Fruit fly (Drosophila melanogaster) whole organism, prepupa: Measurements from ENCODE around the gene CG42240.

Experiments used
- Blimp-1 ChIP-seq: fragments of 200-800 bp; sonication (Bioruptor generic); optimal IDR thresholded peaks from 3 replicates; lab custom pipeline; 2017; ENCODE audit warnings: missing biosample characterization, missing genetic modification characterization, mild to moderate bottlenecking, moderate library complexity, missing genetic modification reagents
- CG10631 ChIP-seq: fragments of 200-800 bp; sonication (Bioruptor generic); optimal IDR thresholded peaks from 2 replicates; lab custom pipeline; 2016; ENCODE audit warnings: missing biosample characterization, missing genetic modification characterization
- CG10669 ChIP-seq: fragments of 200-800 bp; sonication (Bioruptor generic); optimal IDR thresholded peaks from 3 replicates; lab custom pipeline; 2018; ENCODE audit warnings: missing biosample characterization, mild to moderate bottlenecking, missing genetic modification characterization, moderate library complexity
- CG11294 ChIP-seq: fragments of 200-800 bp; sonication (Bioruptor generic); IDR thresholded peaks from 2 replicates; pipeline ENCODE4 v1.3.6; 2022; ENCODE audit warnings: missing biosample characterization, missing genetic modification characterization
- CG11902 ChIP-seq: fragments of 200-800 bp; sonication (Bioruptor generic); optimal IDR thresholded peaks from 3 replicates; lab custom pipeline; 2016; ENCODE audit warnings: missing biosample characterization, missing genetic modification characterization
- CG15336 ChIP-seq: fragments of 200-800 bp; sonication (Bioruptor generic); IDR thresholded peaks from 2 replicates; pipeline ENCODE4 v1.3.6; 2022; ENCODE audit warnings: missing biosample characterization, missing genetic modification characterization
- CG16779 ChIP-seq: fragments of 200-800 bp; sonication (Bioruptor generic); optimal IDR thresholded peaks from 3 replicates; lab custom pipeline; 2017; ENCODE audit warnings: missing biosample characterization, mild to moderate bottlenecking, missing genetic modification characterization
- CG3032 ChIP-seq: fragments of 200-800 bp; optimal IDR thresholded peaks from 2 replicates; lab custom pipeline; 2019; ENCODE audit warnings: missing biosample characterization, mild to moderate bottlenecking, missing genetic modification characterization, moderate library complexity
- CG31627 ChIP-seq: fragments of 200-800 bp; sonication (Bioruptor generic); optimal IDR thresholded peaks from 3 replicates; lab custom pipeline; 2016; ENCODE audit warnings: missing biosample characterization, missing genetic modification characterization
- CG32006 ChIP-seq: fragments of 200-800 bp; sonication (Bioruptor generic); optimal IDR thresholded peaks from 3 replicates; lab custom pipeline; 2017; ENCODE audit warnings: missing biosample characterization, mild to moderate bottlenecking, missing genetic modification characterization
- CG34406 ChIP-seq: fragments of 200-800 bp; sonication (Bioruptor generic); optimal IDR thresholded peaks from 3 replicates; lab custom pipeline; 2016; ENCODE audit warnings: missing biosample characterization, missing genetic modification characterization
- CG3919 ChIP-seq: fragments of 200-800 bp; sonication (Bioruptor generic); optimal IDR thresholded peaks from 3 replicates; lab custom pipeline; 2016; ENCODE audit warnings: missing biosample characterization, missing genetic modification characterization
- CG4318 ChIP-seq: fragments of 200-800 bp; sonication (Bioruptor generic); optimal IDR thresholded peaks from 3 replicates; lab custom pipeline; 2017; ENCODE audit warnings: missing biosample characterization, mild to moderate bottlenecking, missing genetic modification characterization
- CG6163 ChIP-seq: fragments of 200-800 bp; sonication (Bioruptor generic); IDR thresholded peaks from 3 replicates; pipeline ENCODE4 v1.3.6; 2022; ENCODE audit warnings: missing biosample characterization, missing genetic modification characterization
- CG6276 ChIP-seq: fragments of 200-800 bp; sonication (Bioruptor generic); optimal IDR thresholded peaks from 2 replicates; lab custom pipeline; 2017; ENCODE audit warnings: missing biosample characterization, mild to moderate bottlenecking, missing genetic modification characterization
- CG6808 ChIP-seq: fragments of 200-800 bp; sonication (Bioruptor generic); optimal IDR thresholded peaks from 3 replicates; lab custom pipeline; 2017; ENCODE audit warnings: missing biosample characterization, missing genetic modification characterization, mild to moderate bottlenecking, moderate library complexity, missing genetic modification reagents
- CG6854 ChIP-seq: fragments of 200-800 bp; sonication (Bioruptor generic); optimal IDR thresholded peaks from 2 replicates; lab custom pipeline; 2017; ENCODE audit warnings: missing biosample characterization, mild to moderate bottlenecking, missing genetic modification characterization
- CG8119 ChIP-seq: fragments of 200-800 bp; sonication (Bioruptor generic); IDR thresholded peaks from 3 replicates; pipeline ENCODE4 v1.3.6; 2022; ENCODE audit warnings: missing biosample characterization, missing genetic modification characterization
- CG8319 ChIP-seq: fragments of 200-800 bp; sonication (Bioruptor generic); optimal IDR thresholded peaks from 3 replicates; lab custom pipeline; 2016; ENCODE audit warnings: missing biosample characterization, missing genetic modification characterization
- CG8632 ChIP-seq: fragments of 200-800 bp; sonication (Bioruptor generic); optimal IDR thresholded peaks from 3 replicates; lab custom pipeline; 2016; ENCODE audit warnings: missing biosample characterization, missing genetic modification characterization
- CG9139 ChIP-seq: fragments of 200-800 bp; sonication (Bioruptor generic); optimal IDR thresholded peaks from 3 replicates; lab custom pipeline; 2017; ENCODE audit warnings: missing biosample characterization, mild to moderate bottlenecking, missing genetic modification characterization
- Eip78C ChIP-seq: fragments of 200-800 bp; sonication (Bioruptor generic); peaks from one replicate; lab custom pipeline; 2016; ENCODE audit warnings: missing biosample characterization, missing genetic modification characterization
- Eip93F ChIP-seq: fragments of 200-800 bp; sonication (Bioruptor generic); optimal IDR thresholded peaks from 2 replicates; lab custom pipeline; 2016; ENCODE audit warnings: missing biosample characterization, mild to moderate bottlenecking, missing genetic modification characterization
- Ets21C ChIP-seq: fragments of 200-800 bp; sonication (Bioruptor generic); optimal IDR thresholded peaks from 3 replicates; lab custom pipeline; 2016; ENCODE audit warnings: missing biosample characterization, missing genetic modification characterization
- Ets96B ChIP-seq: fragments of 200-800 bp; optimal IDR thresholded peaks from 2 replicates; lab custom pipeline; 2019; ENCODE audit warnings: missing biosample characterization, mild to moderate bottlenecking, missing genetic modification characterization, moderate library complexity
- Gug ChIP-seq: fragments of 200-800 bp; sonication (Bioruptor generic); IDR thresholded peaks from 2 replicates; pipeline ENCODE4 v1.3.6; 2022; ENCODE audit warnings: missing biosample characterization, missing genetic modification characterization
- Hr39 ChIP-seq: fragments of 200-800 bp; sonication (Bioruptor generic); optimal IDR thresholded peaks from 2 replicates; lab custom pipeline; 2016; ENCODE audit warnings: missing biosample characterization, missing genetic modification characterization
- Hr4 ChIP-seq: fragments of 200-800 bp; sonication (Bioruptor generic); optimal IDR thresholded peaks from 3 replicates; lab custom pipeline; 2016; ENCODE audit warnings: missing biosample characterization, missing genetic modification characterization
- Lpt ChIP-seq: fragments of 200-800 bp; sonication (Bioruptor generic); optimal IDR thresholded peaks from 3 replicates; lab custom pipeline; 2016; ENCODE audit warnings: missing biosample characterization, missing genetic modification characterization
- Met ChIP-seq: fragments of 200-800 bp; sonication (Bioruptor generic); optimal IDR thresholded peaks from 3 replicates; lab custom pipeline; 2016; ENCODE audit warnings: missing biosample characterization, missing genetic modification characterization
- Smox ChIP-seq: fragments of 200-800 bp; sonication (Bioruptor generic); optimal IDR thresholded peaks from 3 replicates; lab custom pipeline; 2016; ENCODE audit warnings: missing biosample characterization, missing genetic modification characterization
- Sox102F ChIP-seq: fragments of 200-800 bp; sonication (Bioruptor generic); optimal IDR thresholded peaks from 2 replicates; lab custom pipeline; 2016; ENCODE audit warnings: missing biosample characterization, mild to moderate bottlenecking, missing genetic modification characterization
- Sox14 ChIP-seq: fragments of 200-800 bp; sonication (Bioruptor generic); optimal IDR thresholded peaks from 3 replicates; lab custom pipeline; 2016; ENCODE audit warnings: missing biosample characterization, missing genetic modification characterization
- achi ChIP-seq: fragments of 200-800 bp; sonication (Bioruptor generic); optimal IDR thresholded peaks from 3 replicates; lab custom pipeline; 2016; ENCODE audit warnings: missing biosample characterization, missing genetic modification characterization
- acj6 ChIP-seq: fragments of 200-800 bp; sonication (Bioruptor generic); optimal IDR thresholded peaks from 3 replicates; lab custom pipeline; 2016; ENCODE audit warnings: missing biosample characterization, missing genetic modification characterization
- cyc ChIP-seq: fragments of 200-800 bp; sonication (Bioruptor generic); optimal IDR thresholded peaks from 3 replicates; lab custom pipeline; 2016; ENCODE audit warnings: missing biosample characterization, missing genetic modification characterization
- dsx ChIP-seq: fragments of 200-800 bp; optimal IDR thresholded peaks from 3 replicates; lab custom pipeline; 2019; ENCODE audit warnings: missing biosample characterization, mild to moderate bottlenecking, missing genetic modification characterization, moderate library complexity; ENCODE audit not compliant: poor library complexity, severe bottlenecking
- eg ChIP-seq: fragments of 200-800 bp; sonication (Bioruptor generic); IDR thresholded peaks from 3 replicates; pipeline ENCODE4 v1.3.6; 2022; ENCODE audit warnings: missing biosample characterization, missing genetic modification characterization
- esn ChIP-seq: fragments of 200-800 bp; sonication (Bioruptor generic); optimal IDR thresholded peaks from 2 replicates; lab custom pipeline; 2016; ENCODE audit warnings: missing biosample characterization, mild to moderate bottlenecking, missing genetic modification characterization, moderate library complexity
- fd59A ChIP-seq: fragments of 200-800 bp; sonication (Bioruptor generic); optimal IDR thresholded peaks from 2 replicates; lab custom pipeline; 2017; ENCODE audit warnings: missing biosample characterization, mild to moderate bottlenecking, missing genetic modification characterization, missing genetic modification reagents
- fd85E ChIP-seq: fragments of 200-800 bp; sonication (Bioruptor generic); optimal IDR thresholded peaks from 3 replicates; lab custom pipeline; 2016; ENCODE audit warnings: missing biosample characterization, missing genetic modification characterization
- lz ChIP-seq: fragments of 200-800 bp; sonication (Bioruptor generic); optimal IDR thresholded peaks from 3 replicates; lab custom pipeline; 2016; ENCODE audit warnings: missing biosample characterization, missing genetic modification characterization
- net ChIP-seq: fragments of 200-800 bp; sonication (Bioruptor generic); optimal IDR thresholded peaks from 3 replicates; lab custom pipeline; 2016; ENCODE audit warnings: missing biosample characterization, missing genetic modification characterization
- salr ChIP-seq, 2 experiments: fragments of 200-800 bp; sonication (Bioruptor generic); optimal IDR thresholded peaks; 3 replicates each; lab custom pipeline; 2016 to 2018; ENCODE audit warnings: missing biosample characterization in 2 of 2, missing genetic modification characterization in 2 of 2, mild to moderate bottlenecking in 1 of 2
- spab ChIP-seq: fragments of 200-800 bp; sonication (Bioruptor generic); optimal IDR thresholded peaks from 2 replicates; lab custom pipeline; 2017; ENCODE audit warnings: missing biosample characterization, mild to moderate bottlenecking, missing genetic modification characterization, missing genetic modification reagents
- svp ChIP-seq: fragments of 200-800 bp; sonication (Bioruptor generic); peaks from one replicate; lab custom pipeline; 2016; ENCODE audit warnings: missing biosample characterization, missing genetic modification characterization
- vri ChIP-seq: fragments of 200-800 bp; sonication (Bioruptor generic); optimal IDR thresholded peaks from 3 replicates; lab custom pipeline; 2016; ENCODE audit warnings: missing biosample characterization, mild to moderate bottlenecking, missing genetic modification characterization

The CG42240 gene

DNA sequence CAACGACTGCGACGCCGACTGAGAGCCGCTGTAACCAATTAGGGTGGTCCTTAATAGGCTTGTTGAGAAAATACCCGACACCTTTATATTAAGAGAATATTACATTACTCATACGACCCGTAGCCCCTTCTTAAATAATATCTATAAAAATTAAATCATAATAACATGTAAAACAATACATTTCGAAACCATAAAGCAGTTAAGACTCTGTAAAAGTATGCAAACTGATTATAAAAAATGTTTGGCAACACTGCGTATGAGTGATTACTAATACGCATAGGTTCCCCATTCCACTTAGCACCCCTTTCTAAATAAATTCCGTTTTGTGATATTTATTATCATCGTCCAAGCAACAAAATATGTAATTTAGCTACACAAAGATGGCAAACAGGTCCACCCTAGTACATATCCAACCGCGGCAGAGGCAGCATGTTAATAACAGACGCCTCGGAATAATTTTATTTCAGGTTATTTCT lies 10.0 kb downstream of the CG42240 start (continued):
- TF ChIP-seq CG8319, result peak; percentile 68
- peak; percentile 96 for TF ChIP-seq Eip78C
- TF ChIP-seq fd59A (GFP tag; lab: Kevin White, UChicago), result peak; percentile 82
- TF ChIP-seq Ets21C (GFP tag; lab: Kevin White, UChicago), result peak; percentile 64
- TF ChIP-seq spab (GFP tag; lab: Kevin White, UChicago), result peak; percentile 83
- TF ChIP-seq CG16779 (tag; lab: Kevin White, UChicago), result peak; percentile 87
- peak; percentile 92 for TF ChIP-seq svp (GFP tag; lab: Kevin White, UChicago)
- peak; percentile 73 for TF ChIP-seq Hr4 (GFP tag; lab: Kevin White, UChicago)
- TF ChIP-seq Eip93F (GFP tag; lab: Kevin White, UChicago), result peak; percentile 61
- TF ChIP-seq CG31627 (GFP tag; lab: Kevin White, UChicago), result peak; percentile 75
- peak; percentile 93 for TF ChIP-seq CG6808 (GFP tag; lab: Kevin White, UChicago)
- peak; percentile 83 for TF ChIP-seq CG10631 (GFP tag; lab: Kevin White, UChicago)
- TF ChIP-seq CG3032 (tag; lab: Kevin White, UChicago), result peak; percentile 84
- TF ChIP-seq dsx (GFP tag; lab: Kevin White, UChicago), result peak; percentile 79
- TF ChIP-seq CG6276, result peak; percentile 93
- TF ChIP-seq CG6854 (GFP tag; lab: Kevin White, UChicago), result peak; percentile 82

DNA sequence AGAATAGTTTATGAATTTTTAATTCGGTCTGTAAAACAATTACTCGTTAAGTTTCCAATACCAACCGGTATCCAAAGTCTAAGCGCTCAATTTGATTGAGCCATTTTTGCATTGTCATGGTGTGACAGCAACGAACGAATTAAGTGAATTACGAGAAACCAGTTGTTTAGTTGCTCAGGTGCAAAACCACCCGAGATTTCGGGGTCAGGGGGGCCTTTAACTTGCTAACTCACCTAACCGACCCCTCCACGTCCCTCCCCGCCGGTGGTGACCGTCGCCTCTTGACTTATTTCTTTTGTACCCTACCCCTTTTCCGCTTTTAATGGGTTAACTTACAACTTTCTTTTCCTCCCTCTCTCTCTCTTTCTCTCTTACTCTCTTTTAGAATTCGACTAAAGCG lies 11.0 kb downstream of the CG42240 start:
- TF ChIP-seq CG34406 (GFP tag; lab: Kevin White, UChicago), result no peak
- TF ChIP-seq Blimp-1 (GFP tag; lab: Kevin White, UChicago), result peak; percentile 21
- no peak for TF ChIP-seq Sox14 (GFP tag; lab: Kevin White, UChicago)
- TF ChIP-seq eg (GFP tag; lab: Robert Waterston, UW), result no peak
- no peak for TF ChIP-seq Met (GFP tag; lab: Kevin White, UChicago)
- TF ChIP-seq net (GFP tag; lab: Kevin White, UChicago), result no peak
- no peak for TF ChIP-seq salr (GFP tag; optimal IDR thresholded peaks at IDR 0.05; lab: Kevin White, UChicago)

DNA sequence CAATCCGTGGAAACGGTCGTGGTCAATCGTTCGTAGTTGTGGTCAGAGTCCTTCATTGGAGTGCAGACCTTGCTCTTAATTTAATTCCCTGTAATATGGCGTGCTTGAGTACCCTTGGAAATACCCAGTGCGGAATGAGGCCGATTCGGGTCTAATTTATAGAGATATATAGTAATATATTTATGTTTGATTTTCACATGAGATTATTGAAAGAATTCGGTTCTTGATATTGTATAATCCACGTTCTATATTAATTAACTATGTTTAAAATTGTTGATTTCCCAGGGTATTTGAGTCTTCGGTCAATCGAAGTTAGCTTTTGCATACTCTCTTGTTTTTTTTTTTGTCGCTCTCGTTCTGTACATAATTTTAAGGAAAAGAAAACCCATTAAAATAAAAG lies 12.7 kb downstream of the CG42240 start:
- TF ChIP-seq CG32006, result peak; percentile 40
- peak; percentile 53 for TF ChIP-seq Met (GFP tag; lab: Kevin White, UChicago)
- no peak for TF ChIP-seq Eip93F (GFP tag; lab: Kevin White, UChicago)
- peak; percentile 16 for TF ChIP-seq cyc (GFP tag; lab: Kevin White, UChicago)
- peak; percentile 1 for TF ChIP-seq CG3032 (tag; lab: Kevin White, UChicago)
- TF ChIP-seq spab (GFP tag; lab: Kevin White, UChicago), result peak; percentile 8
- no peak for TF ChIP-seq fd85E (GFP tag; lab: Kevin White, UChicago)
- TF ChIP-seq CG9139, result no peak
- no peak for TF ChIP-seq Gug (GFP tag; lab: Robert Waterston, UW)
- peak; percentile 20; the same call in 1 of the 2 replicates for TF ChIP-seq CG15336 (GFP tag; lab: Robert Waterston, UW)
- TF ChIP-seq Ets96B (tag; lab: Kevin White, UChicago), result peak; percentile 20
- TF ChIP-seq CG4318 (GFP tag; lab: Kevin White, UChicago), result no peak
- peak; percentile 50 for TF ChIP-seq acj6 (GFP tag; lab: Kevin White, UChicago)
- TF ChIP-seq CG3919, result peak; percentile 26
- peak; percentile 28 for TF ChIP-seq CG8632
- TF ChIP-seq Hr4 (GFP tag; lab: Kevin White, UChicago), result no peak
- peak; percentile 32; the same call in 1 of the 3 replicates for TF ChIP-seq CG6163
- TF ChIP-seq CG8119 (GFP tag; lab: Robert Waterston, UW), result 0 out of 3 replicates have a peak, but pooled peaks have one; percentile 27
- TF ChIP-seq lz, result peak; percentile 13
- TF ChIP-seq CG34406 (GFP tag; lab: Kevin White, UChicago), result peak; percentile 19
- peak; percentile 46 for TF ChIP-seq esn
- TF ChIP-seq Hr39 (GFP tag; lab: Kevin White, UChicago), result peak; percentile 13
- TF ChIP-seq vri (GFP tag; lab: Kevin White, UChicago), result peak; percentile 14
- TF ChIP-seq Eip78C, result peak; percentile 81
- no peak for TF ChIP-seq salr (GFP tag; optimal IDR thresholded peaks at IDR 0.05; lab: Kevin White, UChicago)
- no peak for TF ChIP-seq fd59A (GFP tag; lab: Kevin White, UChicago)
- no peak for TF ChIP-seq CG11902
- TF ChIP-seq CG10669, result peak; percentile 39
- peak; percentile 33 for TF ChIP-seq Sox102F (GFP tag; lab: Kevin White, UChicago)
- peak; percentile 43 for TF ChIP-seq CG10631 (GFP tag; lab: Kevin White, UChicago)
- TF ChIP-seq CG11294, result no peak
- TF ChIP-seq Smox, result peak; percentile 50
- TF ChIP-seq achi (GFP tag; lab: Kevin White, UChicago), result peak; percentile 37
- TF ChIP-seq Lpt, result no peak
